Fruit fly (Drosophila melanogaster) whole organism, embryonic: ENCODE results near the gene Cpr30F.

Experiments
- Ada2b ChIP-seq: fragments of 200-800 bp; sonication (Bioruptor generic); IDR thresholded peaks from 2 replicates; pipeline ENCODE4 v1.3.6; 2022; ENCODE audit warnings: missing biosample characterization, missing genetic modification characterization
- CG1233 ChIP-seq: fragments of 200-800 bp; sonication (Bioruptor generic); optimal IDR thresholded peaks from 4 replicates; lab custom pipeline; 2018; ENCODE audit warnings: missing biosample characterization, mild to moderate bottlenecking, missing genetic modification characterization
- CG13296 ChIP-seq: fragments of 200-800 bp; sonication (Bioruptor generic); optimal IDR thresholded peaks from 3 replicates; lab custom pipeline; 2018; ENCODE audit warnings: missing biosample characterization, mild to moderate bottlenecking, missing genetic modification characterization
- CG14667 ChIP-seq: fragments of 200-800 bp; sonication (Bioruptor generic); IDR thresholded peaks from 2 replicates; pipeline ENCODE4 v1.3.6; 2022; ENCODE audit warnings: missing biosample characterization, missing genetic modification characterization
- CG15601 ChIP-seq: fragments of 200-800 bp; sonication (Bioruptor generic); optimal IDR thresholded peaks from 3 replicates; lab custom pipeline; 2019; ENCODE audit warnings: missing biosample characterization, mild to moderate bottlenecking, missing genetic modification characterization, moderate library complexity
- CG1832 ChIP-seq: fragments of 200-800 bp; sonication (Bioruptor generic); optimal IDR thresholded peaks from 2 replicates; lab custom pipeline; 2017; ENCODE audit warnings: missing biosample characterization, mild to moderate bottlenecking, missing genetic modification characterization, inconsistent platforms
- CG31441 ChIP-seq: fragments of 200-800 bp; sonication (Bioruptor generic); IDR thresholded peaks from 2 replicates; pipeline ENCODE4 v1.3.6; 2022; ENCODE audit warnings: missing biosample characterization, missing genetic modification characterization
- CG32532 ChIP-seq: fragments of 200-800 bp; sonication (Bioruptor generic); IDR thresholded peaks from 2 replicates; pipeline ENCODE4 v1.3.6; 2022; ENCODE audit warnings: missing biosample characterization, missing genetic modification characterization
- CG32767 ChIP-seq: fragments of 200-800 bp; sonication (Bioruptor generic); IDR thresholded peaks from 2 replicates; pipeline ENCODE4 v1.3.6; 2022; ENCODE audit warnings: missing biosample characterization, missing genetic modification characterization
- CG7963 ChIP-seq: fragments of 200-800 bp; sonication (Bioruptor generic); IDR thresholded peaks from 3 replicates; pipeline ENCODE4 v1.3.6; 2022; ENCODE audit warnings: missing biosample characterization, missing genetic modification characterization; ENCODE audit not compliant: partially characterized antibody
- CG8089 ChIP-seq: fragments of 200-800 bp; sonication (Bioruptor generic); optimal IDR thresholded peaks from 3 replicates; lab custom pipeline; 2016; ENCODE audit warnings: missing biosample characterization, missing genetic modification characterization
- CG8359 ChIP-seq: fragments of 200-800 bp; sonication (Bioruptor generic); optimal IDR thresholded peaks from 2 replicates; lab custom pipeline; 2017; ENCODE audit warnings: missing biosample characterization, mild to moderate bottlenecking, missing genetic modification characterization, borderline replicate concordance
- CG8388 ChIP-seq: fragments of 200-800 bp; sonication (Bioruptor generic); optimal IDR thresholded peaks from 2 replicates; lab custom pipeline; 2019; ENCODE audit warnings: missing biosample characterization, mild to moderate bottlenecking, missing genetic modification characterization, moderate library complexity
- CG8765 ChIP-seq: fragments of 200-800 bp; sonication (Bioruptor generic); IDR thresholded peaks from 2 replicates; pipeline ENCODE4 v1.3.6; 2022; ENCODE audit warnings: missing biosample characterization, missing genetic modification characterization
- CG9215 ChIP-seq: fragments of 200-800 bp; sonication (Bioruptor generic); IDR thresholded peaks from 2 replicates; pipeline ENCODE4 v1.3.6; 2022; ENCODE audit warnings: missing biosample characterization, missing genetic modification characterization
- CG9797 ChIP-seq: fragments of 200-800 bp; sonication (Bioruptor generic); optimal IDR thresholded peaks from 3 replicates; lab custom pipeline; 2018; ENCODE audit warnings: missing biosample characterization, mild to moderate bottlenecking, missing genetic modification characterization
- D ChIP-seq, 2 experiments: fragments of 200-800 bp in 1 of 2; fragments of >200 bp in 1 of 2; sonication (Bioruptor generic) in 1 of 2; optimal IDR thresholded peaks; 2 replicates in 1 of 2; 3 replicates in 1 of 2; lab custom pipeline; 2017; ENCODE audit warnings: mild to moderate bottlenecking in 1 of 2, missing biosample characterization in 1 of 2, missing genetic modification characterization in 1 of 2, missing genetic modification reagents in 1 of 2
- Dek ChIP-seq: fragments of 200-800 bp; sonication (Bioruptor generic); optimal IDR thresholded peaks from 3 replicates; lab custom pipeline; 2019; ENCODE audit warnings: missing biosample characterization, mild to moderate bottlenecking, missing genetic modification characterization, moderate library complexity
- Dfd ChIP-seq, 2 experiments: fragments of >200 bp; optimal IDR thresholded peaks; 2 replicates each; lab custom pipeline; 2017; ENCODE audit warnings: missing biosample characterization in 2 of 2, missing genetic modification characterization in 2 of 2
- Ets97D ChIP-seq: fragments of 200-800 bp; sonication (Bioruptor generic); optimal IDR thresholded peaks from 3 replicates; lab custom pipeline; 2016; ENCODE audit warnings: missing biosample characterization, missing genetic modification characterization
- Hr51 ChIP-seq, 2 experiments: fragments of 200-800 bp; sonication (Bioruptor generic); optimal IDR thresholded peaks; 2 replicates in 1 of 2; 3 replicates in 1 of 2; lab custom pipeline; 2016 to 2018; ENCODE audit warnings: missing biosample characterization in 2 of 2, missing genetic modification characterization in 2 of 2, mild to moderate bottlenecking in 1 of 2, moderate library complexity in 1 of 2
- Lpt ChIP-seq: fragments of >200 bp; optimal IDR thresholded peaks from 2 replicates; lab custom pipeline; 2018; ENCODE audit warnings: missing biosample characterization, missing genetic modification characterization
- Med ChIP-seq: fragments of 200-800 bp; sonication (Bioruptor generic); peaks from one replicate; lab custom pipeline; 2016; ENCODE audit warnings: missing biosample characterization, missing genetic modification characterization, mild to moderate bottlenecking, inconsistent platforms, moderate library complexity
- Oaz ChIP-seq: fragments of 200-800 bp; sonication (Bioruptor generic); IDR thresholded peaks from 2 replicates; pipeline ENCODE4 v1.3.6; 2022; ENCODE audit warnings: missing biosample characterization, missing genetic modification characterization
- Optix ChIP-seq: fragments of 200-800 bp; sonication (Bioruptor generic); IDR thresholded peaks from 3 replicates; pipeline ENCODE4 v1.3.6; 2022; ENCODE audit warnings: missing biosample characterization, missing genetic modification characterization
- Rfx ChIP-seq: fragments of 200-800 bp; sonication (Bioruptor generic); IDR thresholded peaks from 2 replicates; pipeline ENCODE4 v1.3.6; 2022; ENCODE audit warnings: missing biosample characterization, missing genetic modification characterization
- Sox102F ChIP-seq: fragments of 200-800 bp; sonication (Bioruptor generic); optimal IDR thresholded peaks from 2 replicates; lab custom pipeline; 2018; ENCODE audit warnings: missing biosample characterization, mild to moderate bottlenecking, missing genetic modification characterization, moderate library complexity
- Stat92E ChIP-seq, 3 experiments: fragments of >200 bp in 2 of 3; fragments of 200-800 bp in 1 of 3; sonication (Bioruptor generic) in 1 of 3; optimal IDR thresholded peaks; 2 replicates each; lab custom pipeline; 2017 to 2019; ENCODE audit warnings: missing biosample characterization in 3 of 3, missing genetic modification characterization in 3 of 3, mild to moderate bottlenecking in 1 of 3, moderate library complexity in 1 of 3
- TFAM ChIP-seq: fragments of 200-800 bp; sonication (Bioruptor generic); optimal IDR thresholded peaks from 2 replicates; lab custom pipeline; 2017; ENCODE audit warnings: missing biosample characterization, missing genetic modification characterization, inconsistent platforms
- ac ChIP-seq: fragments of 200-800 bp; sonication (Bioruptor generic); optimal IDR thresholded peaks from 3 replicates; lab custom pipeline; 2017; ENCODE audit warnings: missing biosample characterization, mild to moderate bottlenecking, missing genetic modification characterization
- az2 ChIP-seq: fragments of 200-800 bp; sonication (Bioruptor generic); optimal IDR thresholded peaks from 3 replicates; lab custom pipeline; 2016; ENCODE audit warnings: missing biosample characterization, missing genetic modification characterization
- bsh ChIP-seq, 2 experiments: fragments of 200-800 bp; sonication (Bioruptor generic); optimal IDR thresholded peaks; 2 replicates each; lab custom pipeline; 2017 to 2018; ENCODE audit warnings: mild to moderate bottlenecking in 2 of 2, missing biosample characterization in 2 of 2, missing genetic modification characterization in 2 of 2, moderate library complexity in 1 of 2
- chif ChIP-seq, 2 experiments: fragments of 200-800 bp; sonication (Bioruptor generic); optimal IDR thresholded peaks; 3 replicates each; lab custom pipeline; 2016; ENCODE audit warnings: missing biosample characterization in 2 of 2, missing genetic modification characterization in 2 of 2
- danr ChIP-seq: fragments of 200-800 bp; sonication (Bioruptor generic); IDR thresholded peaks from 2 replicates; pipeline ENCODE4 v1.3.6; 2022; ENCODE audit warnings: missing biosample characterization, missing genetic modification characterization
- dimm ChIP-seq: fragments of 200-800 bp; sonication (Bioruptor generic); IDR thresholded peaks from 2 replicates; pipeline ENCODE4 v1.3.6; 2022; ENCODE audit warnings: missing biosample characterization, missing genetic modification characterization
- dmrt99B ChIP-seq: fragments of 200-800 bp; sonication (Bioruptor generic); optimal IDR thresholded peaks from 2 replicates; lab custom pipeline; 2018; ENCODE audit warnings: missing biosample characterization, mild to moderate bottlenecking, missing genetic modification characterization, moderate library complexity
- eve ChIP-seq, 2 experiments: fragments of >200 bp; optimal IDR thresholded peaks; 2 replicates each; lab custom pipeline; 2017; ENCODE audit warnings: missing biosample characterization in 2 of 2, missing genetic modification characterization in 2 of 2
- ewg ChIP-seq: fragments of 200-800 bp; sonication (Bioruptor generic); optimal IDR thresholded peaks from 3 replicates; lab custom pipeline; 2017; ENCODE audit warnings: mild to moderate bottlenecking, missing biosample characterization, missing genetic modification reagents, missing genetic modification characterization
- eyg ChIP-seq: fragments of 200-800 bp; sonication (Bioruptor generic); optimal IDR thresholded peaks from 3 replicates; lab custom pipeline; 2016; ENCODE audit warnings: missing biosample characterization, missing genetic modification characterization
- hkb ChIP-seq, 2 experiments: fragments of 200-800 bp in 1 of 2; fragments of >200 bp in 1 of 2; sonication (Bioruptor generic) in 1 of 2; IDR thresholded peaks in 1 of 2; optimal IDR thresholded peaks in 1 of 2; 2 replicates each; pipeline versions ENCODE4 v1.3.6 to Lab custom; 2017 to 2022; ENCODE audit warnings: missing biosample characterization in 1 of 2, missing genetic modification characterization in 1 of 2
- ind ChIP-seq: fragments of 200-800 bp; sonication (Bioruptor generic); optimal IDR thresholded peaks from 3 replicates; lab custom pipeline; 2016; ENCODE audit warnings: missing biosample characterization, missing genetic modification characterization
- lov ChIP-seq, 2 experiments: fragments of 200-800 bp in 1 of 2; fragments of >200 bp in 1 of 2; sonication (Bioruptor generic) in 1 of 2; IDR thresholded peaks in 1 of 2; optimal IDR thresholded peaks in 1 of 2; 2 replicates in 1 of 2; 3 replicates in 1 of 2; pipeline versions ENCODE4 v1.3.6 to Lab custom; 2017 to 2022; ENCODE audit warnings: missing biosample characterization in 1 of 2, missing genetic modification characterization in 1 of 2
- mirr ChIP-seq: fragments of 200-800 bp; sonication (Bioruptor generic); optimal IDR thresholded peaks from 3 replicates; lab custom pipeline; 2018; ENCODE audit warnings: missing biosample characterization, mild to moderate bottlenecking, missing genetic modification characterization
- p53 ChIP-seq: fragments of 200-800 bp; sonication (Bioruptor generic); optimal IDR thresholded peaks from 2 replicates; lab custom pipeline; 2016; ENCODE audit warnings: missing biosample characterization, missing genetic modification characterization
- sqz ChIP-seq: fragments of 200-800 bp; sonication (Bioruptor generic); optimal IDR thresholded peaks from 3 replicates; lab custom pipeline; 2018; ENCODE audit warnings: missing biosample characterization, mild to moderate bottlenecking, missing genetic modification characterization
- tap ChIP-seq: fragments of 200-800 bp; optimal IDR thresholded peaks from 3 replicates; lab custom pipeline; 2019; ENCODE audit warnings: missing biosample characterization, mild to moderate bottlenecking, missing genetic modification characterization, moderate library complexity
- wor ChIP-seq: fragments of 200-800 bp; sonication (Bioruptor generic); IDR thresholded peaks from 2 replicates; pipeline ENCODE4 v1.3.6; 2022; ENCODE audit warnings: missing biosample characterization, missing genetic modification characterization
- yki ChIP-seq: fragments of >200 bp; optimal IDR thresholded peaks from 3 replicates; lab custom pipeline; 2018

Gene Cpr30F

dm6 chr2L:9956993-9957652 lies 24.2 kb upstream of the Cpr30F start, which contains the start of the genes CG4658 and CG5846 (continued):
- TF ChIP-seq eyg (GFP tag; lab: Kevin White, UChicago) (no peak), Sox102F (GFP tag; lab: Kevin White, UChicago) (peak; percentile 98), CG32532 (peak; percentile 95), CG7963 (GFP tag; lab: Robert Waterston, UW) (no peak), Med (GFP tag; lab: Kevin White, UChicago) (peak; percentile 88), D (optimal IDR thresholded peaks at IDR 0.05; lab: Kevin White, UChicago) (no peak), D (GFP tag; optimal IDR thresholded peaks at IDR 0.05; lab: Kevin White, UChicago) (peak; percentile 84), chif (GFP tag; optimal IDR thresholded peaks at IDR 0.05; lab: Kevin White, UChicago) (peak; percentile 83 to 92), Dfd (GFP tag; optimal IDR thresholded peaks at IDR 0.05; lab: Kevin White, UChicago) (no peak), CG8089 (GFP tag; lab: Kevin White, UChicago) (peak; percentile 72), tap (tag; lab: Kevin White, UChicago) (peak; percentile 92), ac (GFP tag; lab: Kevin White, UChicago) (peak; percentile 56), Oaz (GFP tag; lab: Robert Waterston, UW) (peak; percentile 83), danr (GFP tag; lab: Robert Waterston, UW) (peak; percentile 90), bsh (GFP tag; optimal IDR thresholded peaks at IDR 0.05; lab: Kevin White, UChicago) (peak; percentile 16 to 97), p53 (GFP tag; lab: Kevin White, UChicago) (peak; percentile 62), hkb (optimal IDR thresholded peaks at IDR 0.05; lab: Kevin White, UChicago) (no peak), hkb (GFP tag; IDR thresholded peaks at IDR 0.05; lab: Robert Waterston, UW) (peak; percentile 96), ewg (GFP tag; lab: Kevin White, UChicago) (peak; percentile 76), CG1233 (peak; percentile 89), Ada2b (GFP tag; lab: Robert Waterston, UW) (peak; percentile 93), mirr (GFP tag; lab: Kevin White, UChicago) (peak; percentile 45), CG8765 (GFP tag; lab: Robert Waterston, UW) (peak; percentile 77), eve (GFP tag; optimal IDR thresholded peaks at IDR 0.05; lab: Kevin White, UChicago) (no peak), Rfx (GFP tag; lab: Robert Waterston, UW) (peak; percentile 90), yki (lab: Kevin White, UChicago) (no peak), lov (optimal IDR thresholded peaks at IDR 0.05; lab: Kevin White, UChicago) (no peak), lov (GFP tag; IDR thresholded peaks at IDR 0.05; lab: Robert Waterston, UW) (peak; percentile 86), az2 (peak; percentile 96), CG8388 (GFP tag; lab: Kevin White, UChicago) (peak; percentile 96), Optix (GFP tag; lab: Robert Waterston, UW) (no peak), Lpt (GFP tag; lab: Kevin White, UChicago) (no peak), CG9797 (peak; percentile 77), CG13296 (GFP tag; lab: Kevin White, UChicago) (peak; percentile 90), CG15601 (tag; lab: Kevin White, UChicago) (peak; percentile 91), CG32767 (GFP tag; lab: Robert Waterston, UW) (peak; percentile 96), Stat92E (GFP tag; optimal IDR thresholded peaks at IDR 0.05; lab: Kevin White, UChicago) (peak in 1 of 3 experiments; percentile 88), CG8359 (GFP tag; lab: Kevin White, UChicago) (peak; percentile 67), TFAM (peak; percentile 67), Ets97D (peak; percentile 59), CG9215 (GFP tag; lab: Robert Waterston, UW) (peak; percentile 90), ind (peak; percentile 95), dimm (GFP tag; lab: Robert Waterston, UW) (peak; percentile 76), CG14667 (peak; percentile 94), sqz (GFP tag; lab: Kevin White, UChicago) (peak; percentile 79), wor (peak; percentile 90), Hr51 (GFP tag; optimal IDR thresholded peaks at IDR 0.05; lab: Kevin White, UChicago) (peak; percentile 74 to 96), Dek (tag; lab: Kevin White, UChicago) (peak; percentile 93), dmrt99B (tag; lab: Kevin White, UChicago) (peak; percentile 94), CG31441 (peak; percentile 97), CG1832 (no peak)
